Worm (Caenorhabditis elegans) whole organism, dauer: ENCODE measurements around the gene cpg-19.

Source experiments
- unc-62 ChIP-seq: sonication (generic microtip); optimal IDR thresholded peaks from 2 replicates; lab custom pipeline; 2017; ENCODE audit warnings: missing biosample characterization, missing genetic modification reagents, missing genetic modification characterization

Gene cpg-19

ce11 chrX:16634103-16634502 lies 12.5 kb downstream of the cpg-19 start:
- no peak for TF ChIP-seq unc-62 (GFP tag; lab: Kevin White, UChicago)

ce11 chrX:16634708-16635107 lies 13.1 kb downstream of the cpg-19 start:
- no peak for TF ChIP-seq unc-62 (GFP tag; lab: Kevin White, UChicago)

- no peak for TF ChIP-seq unc-62 (GFP tag; lab: Kevin White, UChicago)
These were observed 20.1 kb downstream of the cpg-19 start for ce11 chrX:16641678-16642077.

ce11 chrX:16643246-16643645 lies 21.6 kb downstream of the cpg-19 start:
- no peak for TF ChIP-seq unc-62 (GFP tag; lab: Kevin White, UChicago)

ce11 chrX:16644889-16645288 lies 23.3 kb downstream of the cpg-19 start:
- TF ChIP-seq unc-62 (GFP tag; lab: Kevin White, UChicago): no peak

- TF ChIP-seq unc-62 (GFP tag; lab: Kevin White, UChicago): no peak
These were observed 25.6 kb downstream of the cpg-19 start for ce11 chrX:16647222-16647621.

ce11 chrX:16648773-16649172 lies 27.2 kb downstream of the cpg-19 start:
- no peak for TF ChIP-seq unc-62 (GFP tag; lab: Kevin White, UChicago)

ce11 chrX:16650600-16650999 lies 29.0 kb downstream of the cpg-19 start:
- TF ChIP-seq unc-62 (GFP tag; lab: Kevin White, UChicago): no peak

- TF ChIP-seq unc-62 (GFP tag; lab: Kevin White, UChicago): no peak
These were observed 33.7 kb downstream of the cpg-19 start for ce11 chrX:16655283-16655682.

ce11 chrX:16658309-16658708 lies 36.7 kb downstream of the cpg-19 start:
- no peak for TF ChIP-seq unc-62 (GFP tag; lab: Kevin White, UChicago)

- no peak for TF ChIP-seq unc-62 (GFP tag; lab: Kevin White, UChicago)
These were observed 38.7 kb downstream of the cpg-19 start for ce11 chrX:16660268-16660667.

- TF ChIP-seq unc-62 (GFP tag; lab: Kevin White, UChicago): no peak
These were observed 41.1 kb downstream of the cpg-19 start, which contains the start of gene F43B10.1 for ce11 chrX:16662723-16663122. F43B10.1 (minus strand) TSS chrX:16662823.

- TF ChIP-seq unc-62 (GFP tag; lab: Kevin White, UChicago): no peak
These were observed 45.9 kb downstream of the cpg-19 start for ce11 chrX:16667515-16667914.

- TF ChIP-seq unc-62 (GFP tag; lab: Kevin White, UChicago): no peak
These were observed 47.5 kb downstream of the cpg-19 start for ce11 chrX:16669106-16669505.

- no peak for TF ChIP-seq unc-62 (GFP tag; lab: Kevin White, UChicago)
These were observed 49.6 kb downstream of the cpg-19 start for ce11 chrX:16671234-16671633.
